Fruit fly (Drosophila melanogaster) whole organism, embryonic: ENCODE data around the gene ATPsynepsilonL.

Source experiments
- Atf-2 ChIP-seq: fragments of 200-800 bp; sonication (Bioruptor generic); optimal IDR thresholded peaks from 2 replicates; lab custom pipeline; 2016; ENCODE audit warnings: missing biosample characterization, missing genetic modification characterization
- Blimp-1 ChIP-seq: fragments of 200-800 bp; sonication (Bioruptor generic); optimal IDR thresholded peaks from 3 replicates; lab custom pipeline; 2018; ENCODE audit warnings: missing biosample characterization, missing genetic modification characterization, mild to moderate bottlenecking, moderate library complexity, missing genetic modification reagents
- CG10209 ChIP-seq: fragments of 200-800 bp; sonication (Bioruptor generic); optimal IDR thresholded peaks from 3 replicates; lab custom pipeline; 2017; ENCODE audit warnings: missing biosample characterization, mild to moderate bottlenecking, missing genetic modification characterization, missing genetic modification reagents
- CG10431 ChIP-seq: fragments of 200-800 bp; sonication (Bioruptor generic); optimal IDR thresholded peaks from 3 replicates; lab custom pipeline; 2018; ENCODE audit warnings: missing biosample characterization, mild to moderate bottlenecking, missing genetic modification characterization
- CG12236 ChIP-seq: fragments of 200-800 bp; sonication (Bioruptor generic); optimal IDR thresholded peaks from 2 replicates; lab custom pipeline; 2016; ENCODE audit warnings: missing biosample characterization, missing genetic modification characterization
- CG13894 ChIP-seq: fragments of 200-800 bp; sonication (Bioruptor generic); optimal IDR thresholded peaks from 3 replicates; lab custom pipeline; 2018; ENCODE audit warnings: missing biosample characterization, mild to moderate bottlenecking, missing genetic modification characterization, moderate library complexity
- CG14965 ChIP-seq: fragments of 200-800 bp; sonication (Bioruptor generic); optimal IDR thresholded peaks from 2 replicates; lab custom pipeline; 2016; ENCODE audit warnings: missing biosample characterization, missing genetic modification characterization, borderline replicate concordance
- CG16813 ChIP-seq: fragments of 200-800 bp; sonication (Bioruptor generic); IDR thresholded peaks from 3 replicates; pipeline ENCODE4 v1.3.6; 2022; ENCODE audit warnings: missing biosample characterization, missing genetic modification characterization; ENCODE audit not compliant: partially characterized antibody
- CG17829 ChIP-seq: fragments of 200-800 bp; optimal IDR thresholded peaks from 2 replicates; lab custom pipeline; 2019; ENCODE audit warnings: missing biosample characterization, mild to moderate bottlenecking, missing genetic modification characterization, moderate library complexity
- CG18011 ChIP-seq: fragments of 200-800 bp; sonication (Bioruptor generic); optimal IDR thresholded peaks from 2 replicates; lab custom pipeline; 2017; ENCODE audit warnings: missing biosample characterization, missing genetic modification characterization, mild to moderate bottlenecking, moderate library complexity, missing genotype
- CG18262 ChIP-seq: fragments of 200-800 bp; optimal IDR thresholded peaks from 3 replicates; lab custom pipeline; 2019; ENCODE audit warnings: missing biosample characterization, mild to moderate bottlenecking, missing genetic modification characterization, moderate library complexity
- CG2129 ChIP-seq: fragments of 200-800 bp; sonication (Bioruptor generic); IDR thresholded peaks from 2 replicates; pipeline ENCODE4 v1.3.6; 2022; ENCODE audit warnings: missing biosample characterization, missing genetic modification characterization; ENCODE audit not compliant: partially characterized antibody
- CG2889 ChIP-seq: fragments of 200-800 bp; sonication (Bioruptor generic); IDR thresholded peaks from 3 replicates; pipeline ENCODE4 v1.3.6; 2022; ENCODE audit warnings: missing biosample characterization, missing genetic modification characterization
- CG30020 ChIP-seq: fragments of 200-800 bp; optimal IDR thresholded peaks from 2 replicates; lab custom pipeline; 2019; ENCODE audit warnings: missing biosample characterization, mild to moderate bottlenecking, missing genetic modification characterization, moderate library complexity
- CG32767 ChIP-seq: fragments of 200-800 bp; sonication (Bioruptor generic); IDR thresholded peaks from 2 replicates; pipeline ENCODE4 v1.3.6; 2022; ENCODE audit warnings: missing biosample characterization, missing genetic modification characterization
- CG33557 ChIP-seq: fragments of 200-800 bp; sonication (Bioruptor generic); optimal IDR thresholded peaks from 2 replicates; lab custom pipeline; 2019; ENCODE audit warnings: missing biosample characterization, mild to moderate bottlenecking, missing genetic modification characterization, moderate library complexity
- CG3407 ChIP-seq: fragments of 200-800 bp; sonication (Bioruptor generic); optimal IDR thresholded peaks from 2 replicates; lab custom pipeline; 2018; ENCODE audit warnings: missing biosample characterization, mild to moderate bottlenecking, missing genetic modification characterization
- CG34224 ChIP-seq: fragments of 200-800 bp; sonication (Bioruptor generic); IDR thresholded peaks from 3 replicates; pipeline ENCODE4 v1.3.6; 2022; ENCODE audit warnings: missing biosample characterization, missing genetic modification characterization; ENCODE audit not compliant: partially characterized antibody
- CG8089 ChIP-seq: fragments of 200-800 bp; sonication (Bioruptor generic); optimal IDR thresholded peaks from 3 replicates; lab custom pipeline; 2016; ENCODE audit warnings: missing biosample characterization, missing genetic modification characterization
- CG8359 ChIP-seq: fragments of 200-800 bp; sonication (Bioruptor generic); optimal IDR thresholded peaks from 2 replicates; lab custom pipeline; 2017; ENCODE audit warnings: missing biosample characterization, mild to moderate bottlenecking, missing genetic modification characterization, borderline replicate concordance
- CG8478 ChIP-seq: fragments of >200 bp; optimal IDR thresholded peaks from 2 replicates; lab custom pipeline; 2018
- CG8944 ChIP-seq: fragments of 200-800 bp; sonication (Bioruptor generic); optimal IDR thresholded peaks from 3 replicates; lab custom pipeline; 2016; ENCODE audit warnings: missing biosample characterization, missing genetic modification characterization
- CoRest ChIP-seq: fragments of 200-800 bp; sonication (Bioruptor generic); optimal IDR thresholded peaks from 3 replicates; lab custom pipeline; 2018; ENCODE audit warnings: missing biosample characterization, mild to moderate bottlenecking, missing genetic modification characterization, moderate library complexity
- Dad ChIP-seq: fragments of 200-800 bp; sonication (Bioruptor generic); optimal IDR thresholded peaks from 3 replicates; lab custom pipeline; 2016; ENCODE audit warnings: missing biosample characterization, missing genetic modification characterization
- Dfd ChIP-seq, 2 experiments: fragments of >200 bp; optimal IDR thresholded peaks; 2 replicates each; lab custom pipeline; 2017; ENCODE audit warnings: missing biosample characterization in 2 of 2, missing genetic modification characterization in 2 of 2
- Doc3 ChIP-seq: fragments of 200-800 bp; sonication (Bioruptor generic); IDR thresholded peaks from 3 replicates; pipeline ENCODE4 v1.3.6; 2022; ENCODE audit warnings: missing biosample characterization, missing genetic modification characterization; ENCODE audit not compliant: partially characterized antibody
- ERR ChIP-seq: fragments of 200-800 bp; sonication (Bioruptor generic); optimal IDR thresholded peaks from 2 replicates; lab custom pipeline; 2016; ENCODE audit warnings: missing biosample characterization, missing genetic modification characterization
- Elba2 ChIP-seq: fragments of 200-800 bp; sonication (Bioruptor generic); optimal IDR thresholded peaks from 3 replicates; lab custom pipeline; 2016; ENCODE audit warnings: missing biosample characterization, missing genetic modification characterization
- Gsc ChIP-seq: fragments of 200-800 bp; sonication (Bioruptor generic); IDR thresholded peaks from 2 replicates; pipeline ENCODE4 v1.3.6; 2022; ENCODE audit warnings: missing biosample characterization, missing genetic modification characterization
- HLH3B ChIP-seq: fragments of 200-800 bp; sonication (Bioruptor generic); IDR thresholded peaks from 2 replicates; pipeline ENCODE4 v1.3.6; 2022; ENCODE audit warnings: missing biosample characterization, missing genetic modification characterization
- Hr78 ChIP-seq, 2 experiments: fragments of 200-800 bp in 1 of 2; fragments of >200 bp in 1 of 2; sonication (Bioruptor generic) in 1 of 2; optimal IDR thresholded peaks; 2 replicates each; lab custom pipeline; 2017 to 2019; ENCODE audit warnings: missing biosample characterization in 2 of 2, missing genetic modification characterization in 2 of 2, mild to moderate bottlenecking in 1 of 2, moderate library complexity in 1 of 2
- Hsf ChIP-seq: fragments of 200-800 bp; sonication (Bioruptor generic); optimal IDR thresholded peaks from 3 replicates; lab custom pipeline; 2016; ENCODE audit warnings: missing biosample characterization, missing genetic modification characterization
- NC2α ChIP-seq: fragments of 200-800 bp; sonication (Bioruptor generic); optimal IDR thresholded peaks from 2 replicates; lab custom pipeline; 2016; ENCODE audit warnings: missing biosample characterization, missing genetic modification characterization
- NC2β ChIP-seq: fragments of 200-800 bp; sonication (Bioruptor generic); optimal IDR thresholded peaks from 2 replicates; lab custom pipeline; 2016; ENCODE audit warnings: missing biosample characterization, missing genetic modification characterization
- NfI ChIP-seq: fragments of 200-800 bp; sonication (Bioruptor generic); optimal IDR thresholded peaks from 3 replicates; lab custom pipeline; 2018; ENCODE audit warnings: missing biosample characterization, mild to moderate bottlenecking, missing genetic modification characterization, moderate library complexity
- Rx ChIP-seq: fragments of 200-800 bp; sonication (Bioruptor generic); IDR thresholded peaks from 2 replicates; pipeline ENCODE4 v1.3.6; 2022; ENCODE audit warnings: missing biosample characterization, missing genetic modification characterization
- al ChIP-seq: fragments of 200-800 bp; sonication (Bioruptor generic); IDR thresholded peaks from 2 replicates; pipeline ENCODE4 v1.3.6; 2022; ENCODE audit warnings: missing biosample characterization, missing genetic modification characterization
- aop ChIP-seq: fragments of 200-800 bp; sonication (Bioruptor generic); IDR thresholded peaks from 2 replicates; pipeline ENCODE4 v1.3.6; 2022; ENCODE audit warnings: missing biosample characterization, missing genetic modification characterization
- chm ChIP-seq: fragments of 200-800 bp; sonication (Bioruptor generic); IDR thresholded peaks from 2 replicates; pipeline ENCODE4 v1.3.6; 2022; ENCODE audit warnings: missing biosample characterization, missing genetic modification characterization
- croc ChIP-seq: fragments of 200-800 bp; sonication (Bioruptor generic); conservative IDR thresholded peaks from 3 replicates; pipeline ENCODE4 v1.3.6; 2022; ENCODE audit warnings: missing biosample characterization, missing genetic modification characterization
- dati ChIP-seq: fragments of 200-800 bp; sonication (Bioruptor generic); IDR thresholded peaks from 2 replicates; pipeline ENCODE4 v1.3.6; 2022; ENCODE audit warnings: missing biosample characterization, missing genetic modification characterization
- en ChIP-seq: fragments of 200-800 bp; sonication (Bioruptor generic); optimal IDR thresholded peaks from 2 replicates; lab custom pipeline; 2016; ENCODE audit warnings: missing biosample characterization, missing genetic modification characterization
- fd3F ChIP-seq: fragments of 200-800 bp; sonication (Bioruptor generic); optimal IDR thresholded peaks from 2 replicates; lab custom pipeline; 2018; ENCODE audit warnings: missing biosample characterization, mild to moderate bottlenecking, missing genetic modification characterization, moderate library complexity
- her ChIP-seq: fragments of 200-800 bp; sonication (Bioruptor generic); optimal IDR thresholded peaks from 2 replicates; lab custom pipeline; 2016; ENCODE audit warnings: missing biosample characterization, missing genetic modification characterization
- luna ChIP-seq: fragments of 200-800 bp; sonication (Bioruptor generic); optimal IDR thresholded peaks from 2 replicates; lab custom pipeline; 2016; ENCODE audit warnings: missing biosample characterization, missing genetic modification characterization
- sens-2 ChIP-seq: fragments of 200-800 bp; sonication (Bioruptor generic); IDR thresholded peaks from 2 replicates; pipeline ENCODE4 v1.3.6; 2022; ENCODE audit warnings: missing biosample characterization, missing genetic modification characterization
- sisA ChIP-seq: fragments of 200-800 bp; sonication (Bioruptor generic); IDR thresholded peaks from 2 replicates; pipeline ENCODE4 v1.3.6; 2022; ENCODE audit warnings: missing biosample characterization, missing genetic modification characterization
- tll ChIP-seq, 2 experiments: fragments of 200-800 bp in 1 of 2; fragments of >200 bp in 1 of 2; sonication (Bioruptor generic) in 1 of 2; optimal IDR thresholded peaks; 2 replicates each; lab custom pipeline; 2017 to 2019; ENCODE audit warnings: missing biosample characterization in 2 of 2, missing genetic modification characterization in 2 of 2, mild to moderate bottlenecking in 1 of 2, moderate library complexity in 1 of 2
- vvl ChIP-seq: fragments of 200-800 bp; sonication (Bioruptor generic); IDR thresholded peaks from 2 replicates; pipeline ENCODE4 v1.3.6; 2022; ENCODE audit warnings: missing biosample characterization, missing genetic modification characterization
- wor ChIP-seq: fragments of 200-800 bp; sonication (Bioruptor generic); IDR thresholded peaks from 2 replicates; pipeline ENCODE4 v1.3.6; 2022; ENCODE audit warnings: missing biosample characterization, missing genetic modification characterization

The ATPsynepsilonL gene

DNA sequence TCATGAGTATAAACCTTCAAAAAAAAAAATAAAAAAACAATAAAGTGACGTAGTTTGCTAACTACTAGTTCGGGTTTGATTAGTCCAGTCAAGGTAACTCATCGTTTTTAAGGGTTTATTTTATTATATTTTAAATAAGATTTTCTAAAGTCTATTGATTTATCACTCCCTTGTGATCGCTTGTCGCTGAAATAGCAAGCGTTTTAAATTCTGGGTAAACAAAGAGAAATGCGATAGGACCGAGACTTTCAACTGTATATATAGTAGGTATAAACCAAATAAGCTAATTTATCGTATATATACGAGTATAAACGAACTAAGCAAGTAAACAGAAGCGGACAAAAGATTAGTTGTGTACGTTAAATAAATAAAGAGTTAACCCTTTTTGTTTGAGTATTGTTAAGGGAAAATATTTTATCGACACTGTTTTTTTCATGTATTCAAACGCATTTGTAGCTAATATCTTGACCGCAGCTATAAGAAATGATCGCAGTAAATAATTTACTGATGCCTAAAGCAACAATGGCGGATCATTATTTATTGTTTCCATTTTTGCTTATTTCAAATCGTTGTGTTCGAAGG is 47.0 kb downstream of the ATPsynepsilonL start (continued):
- TF ChIP-seq CG10431 (no peak), NC2β (GFP tag; lab: Kevin White, UChicago) (no peak), CG34224 (GFP tag; lab: Robert Waterston, UW) (no peak), CG18262 (peak; percentile 1), CoRest (tag; lab: Kevin White, UChicago) (peak; percentile 57), CG3407 (GFP tag; lab: Kevin White, UChicago) (peak; percentile 49), Elba2 (GFP tag; lab: Kevin White, UChicago) (no peak), CG8944 (GFP tag; lab: Kevin White, UChicago) (peak; percentile 29), CG32767 (GFP tag; lab: Robert Waterston, UW) (no peak), wor (GFP tag; lab: Robert Waterston, UW) (no peak), CG8478 (no peak), luna (GFP tag; lab: Kevin White, UChicago) (peak; percentile 42), Dad (GFP tag; lab: Kevin White, UChicago) (no peak), Gsc (GFP tag; lab: Robert Waterston, UW) (no peak), NfI (GFP tag; lab: Kevin White, UChicago) (peak; percentile 28), CG10209 (GFP tag; lab: Kevin White, UChicago) (peak; percentile 21), tll (GFP tag; optimal IDR thresholded peaks at IDR 0.05; lab: Kevin White, UChicago) (no peak), Dfd (GFP tag; optimal IDR thresholded peaks at IDR 0.05; lab: Kevin White, UChicago) (no peak), her (no peak), croc (GFP tag; lab: Robert Waterston, UW) (no peak), CG2889 (GFP tag; lab: Robert Waterston, UW) (peak; percentile 25; the same call in 1 of the 3 replicates), Atf-2 (peak; percentile 15), Blimp-1 (GFP tag; lab: Kevin White, UChicago) (no peak), HLH3B (GFP tag; lab: Robert Waterston, UW) (0 out of 2 replicates have a peak, but pooled peaks have one; percentile 22), al (GFP tag; lab: Robert Waterston, UW) (no peak), CG33557 (GFP tag; lab: Kevin White, UChicago) (peak; percentile 47), sisA (GFP tag; lab: Robert Waterston, UW) (no peak), Doc3 (GFP tag; lab: Robert Waterston, UW) (no peak), NC2α (GFP tag; lab: Kevin White, UChicago) (no peak), CG2129 (GFP tag; lab: Robert Waterston, UW) (no peak), ERR (no peak), CG8089 (GFP tag; lab: Kevin White, UChicago) (no peak), dati (no peak), Hsf (GFP tag; lab: Kevin White, UChicago) (peak; percentile 19), Rx (no peak), fd3F (GFP tag; lab: Kevin White, UChicago) (peak; percentile 38), CG17829 (no peak), Hr78 (GFP tag; optimal IDR thresholded peaks at IDR 0.05; lab: Kevin White, UChicago) (no peak), vvl (GFP tag; lab: Robert Waterston, UW) (peak; percentile 46; the same call in 1 of the 2 replicates), CG12236 (GFP tag; lab: Kevin White, UChicago) (no peak), en (GFP tag; lab: Kevin White, UChicago) (no peak), CG30020 (tag; lab: Kevin White, UChicago) (no peak), chm (GFP tag; lab: Robert Waterston, UW) (no peak), CG13894 (tag; lab: Kevin White, UChicago) (no peak), sens-2 (GFP tag; lab: Robert Waterston, UW) (no peak), CG18011 (GFP tag; lab: Kevin White, UChicago) (peak; percentile 14), CG14965 (GFP tag; lab: Kevin White, UChicago) (no peak), aop (GFP tag; lab: Robert Waterston, UW) (no peak), CG16813 (GFP tag; lab: Robert Waterston, UW) (no peak), CG8359 (GFP tag; lab: Kevin White, UChicago) (no peak)
